Fruit fly (Drosophila melanogaster) whole organism, wandering third instar larva: Measurements from ENCODE around the gene CG1958.

Source experiments
- Abd-B ChIP-seq: fragments of >200 bp; optimal IDR thresholded peaks from 2 replicates; lab custom pipeline; 2017; ENCODE audit warnings: missing biosample characterization, missing genetic modification characterization
- CG32264 ChIP-seq: fragments of 200-800 bp; sonication (Bioruptor generic); optimal IDR thresholded peaks from 2 replicates; lab custom pipeline; 2016; ENCODE audit warnings: missing biosample characterization, missing genetic modification characterization
- CG9705 ChIP-seq: fragments of 200-800 bp; sonication (Bioruptor generic); optimal IDR thresholded peaks from 2 replicates; lab custom pipeline; 2018; ENCODE audit warnings: missing biosample characterization, mild to moderate bottlenecking, missing genetic modification characterization
- Dfd ChIP-seq: fragments of >200 bp; optimal IDR thresholded peaks from 2 replicates; lab custom pipeline; 2017; ENCODE audit warnings: missing biosample characterization, missing genetic modification characterization
- Dif ChIP-seq: fragments of 200-275, 200-300 bp; sonication (Bioruptor generic); optimal IDR thresholded peaks from 2 replicates; lab custom pipeline; 2018; ENCODE audit warnings: missing biosample characterization, missing genetic modification characterization; ENCODE audit not compliant: partially characterized antibody
- GATAd ChIP-seq: sonication (Bioruptor generic); optimal IDR thresholded peaks from 2 replicates; lab custom pipeline; 2016; ENCODE audit warnings: missing biosample characterization, missing genetic modification characterization
- HLH106 ChIP-seq: fragments of 200-800 bp; optimal IDR thresholded peaks from 3 replicates; lab custom pipeline; 2019; ENCODE audit warnings: missing biosample characterization, mild to moderate bottlenecking, missing genetic modification characterization, moderate library complexity
- Hnf4 ChIP-seq: fragments of 200-800 bp; sonication (Bioruptor generic); optimal IDR thresholded peaks from 2 replicates; lab custom pipeline; 2016; ENCODE audit warnings: missing biosample characterization, mild to moderate bottlenecking, missing genetic modification characterization
- Hr78 ChIP-seq: fragments of >200 bp; optimal IDR thresholded peaks from 2 replicates; lab custom pipeline; 2017; ENCODE audit warnings: missing biosample characterization, missing genetic modification characterization
- Hr83 ChIP-seq: fragments of 200-300 bp; sonication (Bioruptor generic); optimal IDR thresholded peaks from 2 replicates; lab custom pipeline; 2016; ENCODE audit warnings: missing biosample characterization, mild to moderate bottlenecking, missing genetic modification characterization, moderate library complexity; ENCODE audit not compliant: poor library complexity, severe bottlenecking
- Jra ChIP-seq: sonication (Bioruptor generic); optimal IDR thresholded peaks from 2 replicates; lab custom pipeline; 2016; ENCODE audit warnings: missing biosample characterization, missing genetic modification characterization
- Mio ChIP-seq: sonication (Bioruptor generic); optimal IDR thresholded peaks from 2 replicates; lab custom pipeline; 2016; ENCODE audit warnings: missing biosample characterization, missing genetic modification characterization
- OdsH ChIP-seq: fragments of 200-800 bp; sonication (Bioruptor generic); optimal IDR thresholded peaks from 2 replicates; lab custom pipeline; 2016; ENCODE audit warnings: missing biosample characterization, mild to moderate bottlenecking, missing genetic modification characterization
- Rel ChIP-seq, 2 experiments: fragments of 200-800 bp; sonication (Bioruptor generic) in 1 of 2; optimal IDR thresholded peaks; 2 replicates in 1 of 2; 3 replicates in 1 of 2; lab custom pipeline; 2016 to 2019; ENCODE audit warnings: mild to moderate bottlenecking in 2 of 2, missing biosample characterization in 2 of 2, missing genetic modification characterization in 2 of 2, moderate library complexity in 1 of 2
- Sp1 ChIP-seq: fragments of 200-800 bp; sonication (Bioruptor generic); optimal IDR thresholded peaks from 3 replicates; lab custom pipeline; 2019; ENCODE audit warnings: missing biosample characterization, mild to moderate bottlenecking, missing genetic modification characterization, moderate library complexity
- Vsx2 ChIP-seq: fragments of 200-300, 225-300 bp; sonication (Bioruptor generic); optimal IDR thresholded peaks from 2 replicates; lab custom pipeline; 2018; ENCODE audit warnings: missing biosample characterization, missing genetic modification characterization; ENCODE audit not compliant: partially characterized antibody
- br ChIP-seq: fragments of 200-800 bp; sonication (Bioruptor generic); optimal IDR thresholded peaks from 2 replicates; lab custom pipeline; 2016; ENCODE audit warnings: missing biosample characterization, missing genetic modification characterization
- brk ChIP-seq: fragments of 200-800 bp; sonication (Bioruptor generic); optimal IDR thresholded peaks from 2 replicates; lab custom pipeline; 2016; ENCODE audit warnings: missing biosample characterization, mild to moderate bottlenecking, missing genetic modification characterization
- dl ChIP-seq, 2 experiments: fragments of 175-275, 200-275 bp in 1 of 2; fragments of 200-275 bp in 1 of 2; sonication (Bioruptor generic); optimal IDR thresholded peaks; lab custom pipeline; 2018; ENCODE audit warnings: mild to moderate bottlenecking in 2 of 2, missing biosample characterization in 2 of 2, missing genetic modification characterization in 2 of 2, moderate library complexity in 2 of 2; ENCODE audit not compliant: partially characterized antibody in 2 of 2, insufficient read depth in 1 of 2
- dmrt93B ChIP-seq: fragments of 200-800 bp; sonication (Bioruptor generic); optimal IDR thresholded peaks from 2 replicates; lab custom pipeline; 2018; ENCODE audit warnings: missing biosample characterization, mild to moderate bottlenecking, missing genetic modification characterization
- dsf ChIP-seq: sonication (Bioruptor generic); optimal IDR thresholded peaks from 2 replicates; lab custom pipeline; 2016; ENCODE audit warnings: missing biosample characterization, missing genetic modification characterization, borderline replicate concordance
- ey ChIP-seq: fragments of 200-800 bp; sonication (Bioruptor generic); optimal IDR thresholded peaks from 2 replicates; lab custom pipeline; 2016; ENCODE audit warnings: missing biosample characterization, missing genetic modification characterization
- foxo ChIP-seq, 2 experiments: fragments of 200-800 bp; sonication (Bioruptor generic); optimal IDR thresholded peaks; 2 replicates in 1 of 2; 3 replicates in 1 of 2; lab custom pipeline; 2016 to 2017; ENCODE audit warnings: missing biosample characterization in 2 of 2, missing genetic modification characterization in 2 of 2
- fru ChIP-seq: fragments of 200-800 bp; sonication (Bioruptor generic); optimal IDR thresholded peaks from 3 replicates; lab custom pipeline; 2016; ENCODE audit warnings: missing biosample characterization, mild to moderate bottlenecking, missing genetic modification characterization
- h ChIP-seq: fragments of 200-800 bp; sonication (Bioruptor generic); optimal IDR thresholded peaks from 3 replicates; lab custom pipeline; 2016; ENCODE audit warnings: missing biosample characterization, mild to moderate bottlenecking, missing genetic modification characterization
- jim ChIP-seq: fragments of 175-275, 200-325 bp; sonication (Bioruptor generic); optimal IDR thresholded peaks from 2 replicates; lab custom pipeline; 2016; ENCODE audit warnings: missing biosample characterization, mild to moderate bottlenecking, missing genetic modification characterization
- lola ChIP-seq: fragments of >200 bp; optimal IDR thresholded peaks from 2 replicates; lab custom pipeline; 2017; ENCODE audit warnings: missing biosample characterization, missing genetic modification characterization
- psq ChIP-seq: fragments of 200-800 bp; sonication (Bioruptor generic); optimal IDR thresholded peaks from 3 replicates; lab custom pipeline; 2017; ENCODE audit warnings: missing biosample characterization, mild to moderate bottlenecking, missing genetic modification characterization, moderate library complexity
- rgr ChIP-seq: fragments of 200-800 bp; sonication (Bioruptor generic); optimal IDR thresholded peaks from 3 replicates; lab custom pipeline; 2016; ENCODE audit warnings: missing biosample characterization, mild to moderate bottlenecking, missing genetic modification characterization
- sage ChIP-seq: fragments of 200-800 bp; sonication (Bioruptor generic); optimal IDR thresholded peaks from 2 replicates; lab custom pipeline; 2016; ENCODE audit warnings: missing biosample characterization, mild to moderate bottlenecking, missing genetic modification characterization
- sv ChIP-seq: fragments of 200-800 bp; sonication (Bioruptor generic); optimal IDR thresholded peaks from 3 replicates; lab custom pipeline; 2016; ENCODE audit warnings: missing biosample characterization, missing genetic modification characterization
- tai ChIP-seq: sonication (Bioruptor generic); optimal IDR thresholded peaks from 2 replicates; lab custom pipeline; 2016; ENCODE audit warnings: missing biosample characterization, missing genetic modification characterization
- usp ChIP-seq: fragments of >200 bp; optimal IDR thresholded peaks from 2 replicates; lab custom pipeline; 2017; ENCODE audit warnings: missing biosample characterization, missing genetic modification characterization
- woc ChIP-seq: sonication (Bioruptor generic); optimal IDR thresholded peaks from 2 replicates; lab custom pipeline; 2016; ENCODE audit warnings: missing biosample characterization, mild to moderate bottlenecking, missing genetic modification characterization

CG1958 gene

dm6 chrX:7290811-7291515 lies 24.3 kb downstream of the CG1958 start, which contains the start of gene unc-119:
Gene unc-119 (minus strand): TSS chrX:7291298.
- TF ChIP-seq lola (GFP tag; lab: Kevin White, UChicago), result peak; percentile 35
- no peak for TF ChIP-seq sv (GFP tag; lab: Kevin White, UChicago)
- no peak for TF ChIP-seq HLH106 (tag; lab: Kevin White, UChicago)
- no peak for TF ChIP-seq jim (GFP tag; lab: Kevin White, UChicago)
- peak; percentile 4 for TF ChIP-seq psq (GFP tag; lab: Kevin White, UChicago)
- TF ChIP-seq foxo (GFP tag; optimal IDR thresholded peaks at IDR 0.05; lab: Kevin White, UChicago), result no peak
- TF ChIP-seq Sp1, result peak; percentile 15
- TF ChIP-seq Rel (GFP tag; optimal IDR thresholded peaks at IDR 0.05; lab: Kevin White, UChicago), result no peak
- TF ChIP-seq Rel (tag; optimal IDR thresholded peaks at IDR 0.05; lab: Kevin White, UChicago), result peak; percentile 100
- TF ChIP-seq Hr83 (GFP tag; lab: Kevin White, UChicago), result no peak
- no peak for TF ChIP-seq dmrt93B (GFP tag; lab: Kevin White, UChicago)
- no peak for TF ChIP-seq Hr78 (GFP tag; lab: Kevin White, UChicago)
- no peak for TF ChIP-seq sage
- TF ChIP-seq dsf, result no peak
- TF ChIP-seq fru (GFP tag; lab: Kevin White, UChicago), result peak; percentile 82
- no peak for TF ChIP-seq Hnf4
- TF ChIP-seq tai (GFP tag; lab: Kevin White, UChicago), result no peak
- no peak for TF ChIP-seq Dif (GFP tag; lab: Kevin White, UChicago)
- TF ChIP-seq usp (GFP tag; lab: Kevin White, UChicago), result no peak

dm6 chrX:7291850-7292499 lies 25.3 kb downstream of the CG1958 start:
- TF ChIP-seq GATAd (GFP tag; lab: Kevin White, UChicago) (no peak), Dfd (GFP tag; lab: Kevin White, UChicago) (no peak), lola (GFP tag; lab: Kevin White, UChicago) (no peak), tai (GFP tag; lab: Kevin White, UChicago) (no peak), CG32264 (GFP tag; lab: Kevin White, UChicago) (peak; percentile 8), Vsx2 (GFP tag; lab: Kevin White, UChicago) (no peak), Hnf4 (peak; percentile 68), sv (GFP tag; lab: Kevin White, UChicago) (peak; percentile 74), HLH106 (tag; lab: Kevin White, UChicago) (peak; percentile 59), OdsH (GFP tag; lab: Kevin White, UChicago) (peak; percentile 79), brk (GFP tag; lab: Kevin White, UChicago) (no peak), dsf (no peak), Hr83 (GFP tag; lab: Kevin White, UChicago) (no peak), psq (GFP tag; lab: Kevin White, UChicago) (peak; percentile 62), dl (GFP tag; optimal IDR thresholded peaks at IDR 0.05; lab: Kevin White, UChicago; ENCODE audit: insufficient read depth in 1 of 2, partially characterized antibody in 2 of 2) (no peak), h (GFP tag; lab: Kevin White, UChicago) (peak; percentile 84), br (GFP tag; lab: Kevin White, UChicago) (peak; percentile 71), Rel (GFP tag; optimal IDR thresholded peaks at IDR 0.05; lab: Kevin White, UChicago) (peak; percentile 39), Rel (tag; optimal IDR thresholded peaks at IDR 0.05; lab: Kevin White, UChicago) (peak; percentile 16), sage (peak; percentile 39), Sp1 (peak; percentile 75), Dif (GFP tag; lab: Kevin White, UChicago) (no peak), woc (GFP tag; lab: Kevin White, UChicago) (peak; percentile 37), Mio (GFP tag; lab: Kevin White, UChicago) (no peak), fru (GFP tag; lab: Kevin White, UChicago) (peak; percentile 65), usp (GFP tag; lab: Kevin White, UChicago) (no peak), Abd-B (GFP tag; lab: Kevin White, UChicago) (no peak), CG9705 (GFP tag; lab: Kevin White, UChicago) (peak; percentile 7), rgr (GFP tag; lab: Kevin White, UChicago) (peak; percentile 75), foxo (GFP tag; optimal IDR thresholded peaks at IDR 0.05; lab: Kevin White, UChicago) (peak in 1 of 2 experiments; percentile 75), dmrt93B (GFP tag; lab: Kevin White, UChicago) (peak; percentile 1), ey (peak; percentile 54), Jra (GFP tag; lab: Kevin White, UChicago) (no peak)
